Worm (Caenorhabditis elegans) whole organism, mixed stage, embryonic: Measurements from ENCODE around the gene K11G12.6.

Experiments used
- ceh-83 ChIP-seq: fragments of 200-800 bp; sonication (Bioruptor generic); optimal IDR thresholded peaks from 2 replicates; lab custom pipeline; 2018; ENCODE audit warnings: mild to moderate bottlenecking, missing genetic modification characterization, missing compliant biosample characterization
- ces-1 ChIP-seq: fragments of 150-350 bp; optimal IDR thresholded peaks from 2 replicates; lab custom pipeline; 2014; ENCODE audit warnings: missing biosample characterization, missing genetic modification reagents, missing genetic modification characterization
- elt-1 ChIP-seq: sonication (generic microtip); optimal IDR thresholded peaks from 2 replicates; lab custom pipeline; 2017; ENCODE audit warnings: missing genetic modification characterization, mild to moderate bottlenecking, missing compliant biosample characterization, antibody characterized with exemption, moderate library complexity, borderline replicate concordance; ENCODE audit not compliant: insufficient read depth
- mls-2 ChIP-seq: sonication (generic microtip); optimal IDR thresholded peaks from 2 replicates; lab custom pipeline; 2016; ENCODE audit warnings: mild to moderate bottlenecking, missing genetic modification characterization, moderate library complexity, missing compliant biosample characterization
- nhr-12 ChIP-seq: fragments of 150-350 bp; optimal IDR thresholded peaks from 2 replicates; lab custom pipeline; 2014; ENCODE audit warnings: missing biosample characterization, missing genetic modification characterization
- nhr-28 ChIP-seq: fragments of 150-350 bp; optimal IDR thresholded peaks from 2 replicates; lab custom pipeline; 2014; ENCODE audit warnings: missing biosample characterization, missing genetic modification characterization
- nhr-76 ChIP-seq: sonication (generic microtip); optimal IDR thresholded peaks from 2 replicates; lab custom pipeline; 2017; ENCODE audit warnings: missing biosample characterization, missing genetic modification characterization
- pha-4 ChIP-seq: fragments of 150-350 bp; optimal IDR thresholded peaks from 2 replicates; lab custom pipeline; 2018; ENCODE audit warnings: missing biosample characterization, missing genetic modification reagents, missing genetic modification characterization
- snpc-4 ChIP-seq: fragments of 150-350 bp; optimal IDR thresholded peaks from 2 replicates; lab custom pipeline; 2014; ENCODE audit warnings: missing biosample characterization, missing genetic modification characterization
- sptf-1 ChIP-seq: sonication (generic microtip); optimal IDR thresholded peaks from 2 replicates; lab custom pipeline; 2017; ENCODE audit warnings: mild to moderate bottlenecking, missing genetic modification characterization, moderate library complexity, missing compliant biosample characterization
- unc-39 ChIP-seq: fragments of 150-350 bp; optimal IDR thresholded peaks from 2 replicates; lab custom pipeline; 2014; ENCODE audit warnings: missing biosample characterization, missing genetic modification characterization

ce11 chrX:6742011-6742683, 12.7 kb upstream of the K11G12.6 start, which contains the start of gene mdl-1:
- TF ChIP-seq nhr-28 (tag; lab: Kevin White, UChicago) (no peak), nhr-76 (peak; percentile 61), mls-2 (peak; percentile 82), snpc-4 (tag; lab: Kevin White, UChicago) (no peak), ces-1 (GFP tag; lab: Kevin White, UChicago) (peak; percentile 39), pha-4 (tag; lab: Kevin White, UChicago) (peak; percentile 98), nhr-12 (no peak), elt-1 (tag; lab: Kevin White, UChicago) (peak; percentile 81), ceh-83 (GFP tag; lab: Kevin White, UChicago) (peak; percentile 67), unc-39 (peak; percentile 81), sptf-1 (tag; lab: Kevin White, UChicago) (peak; percentile 89)
